Fruit fly (Drosophila melanogaster): ENCODE data around the gene CG12674.

DNA sequence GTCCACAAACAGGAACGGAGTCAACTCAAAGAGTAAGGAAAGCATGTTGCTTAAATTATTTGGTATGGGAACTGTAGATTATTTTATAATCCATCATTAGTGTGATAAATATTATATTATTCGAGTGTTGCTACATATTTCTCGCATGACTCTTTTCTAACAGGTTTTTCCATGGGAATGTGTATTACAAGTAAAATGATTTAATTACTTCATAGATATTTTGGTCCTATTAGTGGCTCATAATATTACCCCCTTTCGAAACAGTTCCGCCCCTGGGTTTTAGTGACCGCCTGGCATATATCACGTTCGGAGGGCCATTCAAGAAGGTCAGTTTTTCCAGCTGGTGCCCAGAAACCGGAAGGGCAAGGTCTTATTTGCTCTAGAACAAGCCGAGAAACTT is 47.6 kb upstream of the CG12674 start:
- TF ChIP-seq CG4496 (GFP tag; IDR thresholded peaks at IDR 0.05) (no peak), CG12605 (GFP tag; IDR thresholded peaks at IDR 0.05) (no peak), EcR (GFP tag; optimal IDR thresholded peaks at IDR 0.05) (no peak), CG10348 (GFP tag; IDR thresholded peaks at IDR 0.05) (no peak), D1 (tag; optimal IDR thresholded peaks at IDR 0.05) (no peak), CG17806 (tag; optimal IDR thresholded peaks at IDR 0.05) (no peak), CG15710 (tag; optimal IDR thresholded peaks at IDR 0.05) (no peak), CG9948 (tag; optimal IDR thresholded peaks at IDR 0.05) (no peak), CG13204 (GFP tag; optimal IDR thresholded peaks at IDR 0.05) (no peak), CG8301 (tag; optimal IDR thresholded peaks at IDR 0.05) (no peak), CG34367 (tag; optimal IDR thresholded peaks at IDR 0.05) (no peak), Snoo (tag; optimal IDR thresholded peaks at IDR 0.05) (no peak)
